Fruit fly (Drosophila melanogaster) whole organism: ENCODE results near the gene CG7130.

ENCODE experiments used
- CG8478 ChIP-seq: fragments of >200 bp; optimal IDR thresholded peaks from 2 replicates; lab custom pipeline; 2018; ENCODE audit warnings: inconsistent platforms
- Dll ChIP-seq: fragments of >200 bp; optimal IDR thresholded peaks from 2 replicates; lab custom pipeline; 2017
- EcR ChIP-seq, 2 experiments: fragments of >200 bp; optimal IDR thresholded peaks; 2 replicates each; lab custom pipeline; 2017; ENCODE audit warnings: missing biosample characterization in 2 of 2, missing genetic modification characterization in 2 of 2, missing genetic modification reagents in 2 of 2

dm6 chr3L:22113186-22113585 lies 37.6 kb upstream of the CG7130 start:
- TF ChIP-seq CG8478 (lab: Kevin White, UChicago) (no peak), Dll (no peak), EcR (GFP tag; optimal IDR thresholded peaks at IDR 0.05; lab: Kevin White, UChicago) (no peak)
